Fruit fly (Drosophila melanogaster) whole organism, embryonic: ENCODE data around the gene CG45045.

Experiments
- Ada2b ChIP-seq: fragments of 200-800 bp; sonication (Bioruptor generic); IDR thresholded peaks from 2 replicates; pipeline ENCODE4 v1.3.6; 2022; ENCODE audit warnings: missing biosample characterization, missing genetic modification characterization
- Atf3 ChIP-seq: fragments of 200-800 bp; sonication (Bioruptor generic); optimal IDR thresholded peaks from 3 replicates; lab custom pipeline; 2016; ENCODE audit warnings: missing biosample characterization, missing genetic modification characterization
- CG10209 ChIP-seq: fragments of 200-800 bp; sonication (Bioruptor generic); optimal IDR thresholded peaks from 3 replicates; lab custom pipeline; 2017; ENCODE audit warnings: missing biosample characterization, mild to moderate bottlenecking, missing genetic modification characterization, missing genetic modification reagents
- CG10267 ChIP-seq: fragments of 200-800 bp; sonication (Bioruptor generic); optimal IDR thresholded peaks from 2 replicates; lab custom pipeline; 2018; ENCODE audit warnings: missing biosample characterization, mild to moderate bottlenecking, missing genetic modification characterization, moderate library complexity
- CG11398 ChIP-seq: fragments of 200-800 bp; sonication (Bioruptor generic); optimal IDR thresholded peaks from 2 replicates; lab custom pipeline; 2016; ENCODE audit warnings: missing biosample characterization, missing genetic modification characterization
- CG12659 ChIP-seq: fragments of 200-800 bp; sonication (Bioruptor generic); optimal IDR thresholded peaks from 3 replicates; lab custom pipeline; 2017; ENCODE audit warnings: mild to moderate bottlenecking, missing biosample characterization, missing genetic modification reagents, missing genetic modification characterization
- CG15514 ChIP-seq: fragments of 200-800 bp; sonication (Bioruptor generic); optimal IDR thresholded peaks from 3 replicates; lab custom pipeline; 2017; ENCODE audit warnings: missing biosample characterization, missing genetic modification characterization, mild to moderate bottlenecking, moderate library complexity, missing genetic modification reagents
- CG15601 ChIP-seq: fragments of 200-800 bp; sonication (Bioruptor generic); optimal IDR thresholded peaks from 3 replicates; lab custom pipeline; 2019; ENCODE audit warnings: missing biosample characterization, mild to moderate bottlenecking, missing genetic modification characterization, moderate library complexity
- CG15696 ChIP-seq: fragments of 200-800 bp; sonication (Bioruptor generic); optimal IDR thresholded peaks from 2 replicates; lab custom pipeline; 2019; ENCODE audit warnings: missing biosample characterization, mild to moderate bottlenecking, missing genetic modification characterization, moderate library complexity
- CG16813 ChIP-seq: fragments of 200-800 bp; sonication (Bioruptor generic); IDR thresholded peaks from 3 replicates; pipeline ENCODE4 v1.3.6; 2022; ENCODE audit warnings: missing biosample characterization, missing genetic modification characterization; ENCODE audit not compliant: partially characterized antibody
- CG17612 ChIP-seq: fragments of 200-800 bp; sonication (Bioruptor generic); IDR thresholded peaks from 2 replicates; pipeline ENCODE4 v1.3.6; 2022; ENCODE audit warnings: missing biosample characterization, missing genetic modification characterization
- CG18262 ChIP-seq: fragments of 200-800 bp; optimal IDR thresholded peaks from 3 replicates; lab custom pipeline; 2019; ENCODE audit warnings: missing biosample characterization, mild to moderate bottlenecking, missing genetic modification characterization, moderate library complexity
- CG2120 ChIP-seq: fragments of 200-800 bp; sonication (Bioruptor generic); optimal IDR thresholded peaks from 3 replicates; lab custom pipeline; 2016; ENCODE audit warnings: missing biosample characterization, missing genetic modification characterization
- CG34224 ChIP-seq: fragments of 200-800 bp; sonication (Bioruptor generic); IDR thresholded peaks from 3 replicates; pipeline ENCODE4 v1.3.6; 2022; ENCODE audit warnings: missing biosample characterization, missing genetic modification characterization; ENCODE audit not compliant: partially characterized antibody
- CG3847 ChIP-seq: fragments of 200-800 bp; sonication (Bioruptor generic); IDR thresholded peaks from 2 replicates; pipeline ENCODE4 v1.3.6; 2022; ENCODE audit warnings: missing biosample characterization, missing genetic modification characterization
- CG4730 ChIP-seq: fragments of 200-800 bp; sonication (Bioruptor generic); IDR thresholded peaks from 2 replicates; pipeline ENCODE4 v1.3.6; 2022; ENCODE audit warnings: missing biosample characterization, missing genetic modification characterization
- CG8089 ChIP-seq: fragments of 200-800 bp; sonication (Bioruptor generic); optimal IDR thresholded peaks from 3 replicates; lab custom pipeline; 2016; ENCODE audit warnings: missing biosample characterization, missing genetic modification characterization
- Drgx ChIP-seq: fragments of 200-800 bp; sonication (Bioruptor generic); IDR thresholded peaks from 2 replicates; pipeline ENCODE4 v1.3.6; 2022; ENCODE audit warnings: missing biosample characterization, missing genetic modification characterization
- Ets97D ChIP-seq: fragments of 200-800 bp; sonication (Bioruptor generic); optimal IDR thresholded peaks from 3 replicates; lab custom pipeline; 2016; ENCODE audit warnings: missing biosample characterization, missing genetic modification characterization
- Hand ChIP-seq: fragments of 200-800 bp; sonication (Bioruptor generic); optimal IDR thresholded peaks from 2 replicates; lab custom pipeline; 2017; ENCODE audit warnings: mild to moderate bottlenecking, missing biosample characterization, missing genetic modification reagents, missing genetic modification characterization
- Hr78 ChIP-seq, 2 experiments: fragments of 200-800 bp in 1 of 2; fragments of >200 bp in 1 of 2; sonication (Bioruptor generic) in 1 of 2; optimal IDR thresholded peaks; 2 replicates each; lab custom pipeline; 2017 to 2019; ENCODE audit warnings: missing biosample characterization in 2 of 2, missing genetic modification characterization in 2 of 2, mild to moderate bottlenecking in 1 of 2, moderate library complexity in 1 of 2
- MESR4 ChIP-seq: fragments of 200-800 bp; sonication (Bioruptor generic); optimal IDR thresholded peaks from 2 replicates; lab custom pipeline; 2018; ENCODE audit warnings: missing biosample characterization, mild to moderate bottlenecking, missing genetic modification characterization, moderate library complexity
- Meics ChIP-seq: fragments of 200-800 bp; sonication (Bioruptor generic); optimal IDR thresholded peaks from 2 replicates; lab custom pipeline; 2017; ENCODE audit warnings: missing biosample characterization, mild to moderate bottlenecking, missing genetic modification characterization
- Mes4 ChIP-seq: fragments of 200-800 bp; sonication (Bioruptor generic); optimal IDR thresholded peaks from 2 replicates; lab custom pipeline; 2016; ENCODE audit warnings: missing biosample characterization, missing genetic modification characterization
- NC2α ChIP-seq: fragments of 200-800 bp; sonication (Bioruptor generic); optimal IDR thresholded peaks from 2 replicates; lab custom pipeline; 2016; ENCODE audit warnings: missing biosample characterization, missing genetic modification characterization
- NfI ChIP-seq: fragments of 200-800 bp; sonication (Bioruptor generic); optimal IDR thresholded peaks from 3 replicates; lab custom pipeline; 2018; ENCODE audit warnings: missing biosample characterization, mild to moderate bottlenecking, missing genetic modification characterization, moderate library complexity
- Oaz ChIP-seq: fragments of 200-800 bp; sonication (Bioruptor generic); IDR thresholded peaks from 2 replicates; pipeline ENCODE4 v1.3.6; 2022; ENCODE audit warnings: missing biosample characterization, missing genetic modification characterization
- Optix ChIP-seq: fragments of 200-800 bp; sonication (Bioruptor generic); IDR thresholded peaks from 3 replicates; pipeline ENCODE4 v1.3.6; 2022; ENCODE audit warnings: missing biosample characterization, missing genetic modification characterization
- Poxn ChIP-seq: fragments of 200-800 bp; sonication (Bioruptor generic); IDR thresholded peaks from 2 replicates; pipeline ENCODE4 v1.3.6; 2022; ENCODE audit warnings: missing biosample characterization, missing genetic modification characterization
- Sry-δ ChIP-seq: fragments of 200-800 bp; sonication (Bioruptor generic); optimal IDR thresholded peaks from 2 replicates; lab custom pipeline; 2016; ENCODE audit warnings: missing biosample characterization, missing genetic modification characterization
- Xbp1 ChIP-seq: fragments of 200-800 bp; sonication (Bioruptor generic); optimal IDR thresholded peaks from 3 replicates; lab custom pipeline; 2016; ENCODE audit warnings: missing biosample characterization, mild to moderate bottlenecking, missing genetic modification characterization
- ac ChIP-seq: fragments of 200-800 bp; sonication (Bioruptor generic); optimal IDR thresholded peaks from 3 replicates; lab custom pipeline; 2017; ENCODE audit warnings: missing biosample characterization, mild to moderate bottlenecking, missing genetic modification characterization
- br ChIP-seq: fragments of >200 bp; optimal IDR thresholded peaks from 2 replicates; lab custom pipeline; 2017
- bsh ChIP-seq, 2 experiments: fragments of 200-800 bp; sonication (Bioruptor generic); optimal IDR thresholded peaks; 2 replicates each; lab custom pipeline; 2017 to 2018; ENCODE audit warnings: mild to moderate bottlenecking in 2 of 2, missing biosample characterization in 2 of 2, missing genetic modification characterization in 2 of 2, moderate library complexity in 1 of 2
- cg ChIP-seq: fragments of 200-800 bp; sonication (Bioruptor generic); optimal IDR thresholded peaks from 3 replicates; lab custom pipeline; 2019; ENCODE audit warnings: missing biosample characterization, mild to moderate bottlenecking, missing genetic modification characterization, moderate library complexity
- danr ChIP-seq: fragments of 200-800 bp; sonication (Bioruptor generic); IDR thresholded peaks from 2 replicates; pipeline ENCODE4 v1.3.6; 2022; ENCODE audit warnings: missing biosample characterization, missing genetic modification characterization
- gem ChIP-seq: fragments of 200-800 bp; sonication (Bioruptor generic); optimal IDR thresholded peaks from 2 replicates; lab custom pipeline; 2019; ENCODE audit warnings: missing biosample characterization, mild to moderate bottlenecking, missing genetic modification characterization, moderate library complexity
- gfzf ChIP-seq: fragments of 200-800 bp; sonication (Bioruptor generic); optimal IDR thresholded peaks from 2 replicates; lab custom pipeline; 2016; ENCODE audit warnings: missing biosample characterization, mild to moderate bottlenecking, missing genetic modification characterization, moderate library complexity
- her ChIP-seq: fragments of 200-800 bp; sonication (Bioruptor generic); optimal IDR thresholded peaks from 2 replicates; lab custom pipeline; 2016; ENCODE audit warnings: missing biosample characterization, missing genetic modification characterization
- kah ChIP-seq: fragments of 200-800 bp; sonication (Bioruptor generic); optimal IDR thresholded peaks from 2 replicates; lab custom pipeline; 2018; ENCODE audit warnings: missing biosample characterization, mild to moderate bottlenecking, missing genetic modification characterization
- klu ChIP-seq: fragments of 200-800 bp; sonication (Bioruptor generic); IDR thresholded peaks from 2 replicates; pipeline ENCODE4 v1.3.6; 2022; ENCODE audit warnings: missing biosample characterization, missing genetic modification characterization
- kni ChIP-seq: fragments of 200-800 bp; sonication (Bioruptor generic); optimal IDR thresholded peaks from 3 replicates; lab custom pipeline; 2017; ENCODE audit warnings: mild to moderate bottlenecking, missing biosample characterization, missing genetic modification reagents, missing genetic modification characterization
- nau ChIP-seq: fragments of 200-800 bp; sonication (Bioruptor generic); optimal IDR thresholded peaks from 3 replicates; lab custom pipeline; 2017; ENCODE audit warnings: missing biosample characterization, mild to moderate bottlenecking, missing genetic modification characterization, missing genetic modification reagents
- oc ChIP-seq: fragments of 200-800 bp; sonication (Bioruptor generic); optimal IDR thresholded peaks from 2 replicates; lab custom pipeline; 2018; ENCODE audit warnings: missing biosample characterization, mild to moderate bottlenecking, missing genetic modification characterization, moderate library complexity
- rib ChIP-seq: fragments of 200-800 bp; sonication (Bioruptor generic); IDR thresholded peaks from 2 replicates; pipeline ENCODE4 v1.3.6; 2022; ENCODE audit warnings: missing biosample characterization, missing genetic modification characterization
- seq ChIP-seq: fragments of 200-800 bp; sonication (Bioruptor generic); IDR thresholded peaks from 2 replicates; pipeline ENCODE4 v1.3.6; 2022; ENCODE audit warnings: missing biosample characterization, missing genetic modification characterization
- sob ChIP-seq: fragments of 200-800 bp; sonication (Bioruptor generic); IDR thresholded peaks from 2 replicates; pipeline ENCODE4 v1.3.6; 2022; ENCODE audit warnings: missing biosample characterization, missing genetic modification characterization
- stc ChIP-seq: fragments of 200-800 bp; sonication (Bioruptor generic); IDR thresholded peaks from 2 replicates; pipeline ENCODE4 v1.3.6; 2022; ENCODE audit warnings: missing biosample characterization, missing genetic modification characterization
- trh ChIP-seq: fragments of 200-800 bp; sonication (Bioruptor generic); optimal IDR thresholded peaks from 2 replicates; lab custom pipeline; 2016; ENCODE audit warnings: missing biosample characterization, missing genetic modification characterization
- zfh2 ChIP-seq: fragments of 200-800 bp; sonication (Bioruptor generic); optimal IDR thresholded peaks from 2 replicates; lab custom pipeline; 2016; ENCODE audit warnings: missing biosample characterization, missing genetic modification characterization

CG45045 gene

dm6 chr3R:17679368-17679997, 12.1 kb downstream of the CG45045 start (continued):
- TF ChIP-seq Ets97D (GFP tag; lab: Kevin White, UChicago): no peak
- no peak for TF ChIP-seq kah (GFP tag; lab: Kevin White, UChicago)
- TF ChIP-seq Ada2b (GFP tag; lab: Robert Waterston, UW): no peak
- TF ChIP-seq CG8089: no peak
- TF ChIP-seq CG12659 (GFP tag; lab: Kevin White, UChicago): peak; percentile 0
- TF ChIP-seq Poxn (GFP tag; lab: Robert Waterston, UW): no peak
- TF ChIP-seq CG15601 (tag; lab: Kevin White, UChicago): no peak
- TF ChIP-seq Atf3 (GFP tag; lab: Kevin White, UChicago): no peak
- peak; percentile 78; the same call in 1 of the 2 replicates for TF ChIP-seq Drgx
- TF ChIP-seq ac: no peak
- no peak for TF ChIP-seq trh (GFP tag; lab: Kevin White, UChicago)
- TF ChIP-seq klu (GFP tag; lab: Robert Waterston, UW): no peak
- peak; percentile 24 to 85 for TF ChIP-seq bsh (GFP tag; optimal IDR thresholded peaks at IDR 0.05; lab: Kevin White, UChicago)
- TF ChIP-seq NC2α (GFP tag; lab: Kevin White, UChicago): no peak
- no peak for TF ChIP-seq CG4730 (GFP tag; lab: Robert Waterston, UW)
- peak; percentile 56 for TF ChIP-seq gem (tag; lab: Kevin White, UChicago)
- TF ChIP-seq Oaz (GFP tag; lab: Robert Waterston, UW): no peak
- TF ChIP-seq kni (GFP tag; lab: Kevin White, UChicago): no peak
- 0 out of 2 replicates have a peak, but pooled peaks have one; percentile 7 for TF ChIP-seq seq (GFP tag; lab: Robert Waterston, UW)
- no peak for TF ChIP-seq nau (GFP tag; lab: Kevin White, UChicago)
- TF ChIP-seq CG34224: no peak
- TF ChIP-seq CG15514 (GFP tag; lab: Kevin White, UChicago): no peak
- peak; percentile 4 for TF ChIP-seq Meics (GFP tag; lab: Kevin White, UChicago)
- no peak for TF ChIP-seq Sry-δ (GFP tag; lab: Kevin White, UChicago)
- no peak for TF ChIP-seq her
- no peak for TF ChIP-seq oc
- TF ChIP-seq sob (GFP tag; lab: Robert Waterston, UW): 0 out of 2 replicates have a peak, but pooled peaks have one; percentile 13
- TF ChIP-seq CG3847 (GFP tag; lab: Robert Waterston, UW): no peak
- TF ChIP-seq CG10209 (GFP tag; lab: Kevin White, UChicago): no peak
- TF ChIP-seq NfI (GFP tag; lab: Kevin White, UChicago): no peak
- no peak for TF ChIP-seq Optix
- no peak for TF ChIP-seq stc (GFP tag; lab: Robert Waterston, UW)
- no peak for TF ChIP-seq rib
- TF ChIP-seq CG17612 (GFP tag; lab: Robert Waterston, UW): no peak
- no peak for TF ChIP-seq CG15696
- TF ChIP-seq cg: no peak
- TF ChIP-seq MESR4 (GFP tag; lab: Kevin White, UChicago): no peak
- no peak for TF ChIP-seq CG11398 (GFP tag; lab: Kevin White, UChicago)
- no peak for TF ChIP-seq Hr78 (GFP tag; optimal IDR thresholded peaks at IDR 0.05; lab: Kevin White, UChicago)
- TF ChIP-seq Xbp1 (GFP tag; lab: Kevin White, UChicago): peak; percentile 24
- no peak for TF ChIP-seq CG16813 (GFP tag; lab: Robert Waterston, UW)
- no peak for TF ChIP-seq CG10267 (tag; lab: Kevin White, UChicago)
- TF ChIP-seq zfh2: peak; percentile 23
- no peak for TF ChIP-seq Mes4 (GFP tag; lab: Kevin White, UChicago)
- TF ChIP-seq br (lab: Kevin White, UChicago): no peak
- peak; percentile 30 for TF ChIP-seq CG18262 (tag; lab: Kevin White, UChicago)
- TF ChIP-seq Hand (GFP tag; lab: Kevin White, UChicago): no peak
- TF ChIP-seq danr (GFP tag; lab: Robert Waterston, UW): no peak
- no peak for TF ChIP-seq gfzf
- TF ChIP-seq CG2120: peak; percentile 37
